Worm (Caenorhabditis elegans): Measurements from ENCODE around the gene mtl-1.

- no peak for TF ChIP-seq lin-11 (tag; optimal IDR thresholded peaks at IDR 0.05)
- TF ChIP-seq pqm-1 (tag; optimal IDR thresholded peaks at IDR 0.05) = no peak
- no peak for TF ChIP-seq pha-4 (tag; optimal IDR thresholded peaks at IDR 0.05)
Observed at ce11 chrV:6736877-6737276, 45.2 kb upstream of the mtl-1 start.
